Worm (Caenorhabditis elegans): ENCODE results near the gene srx-42.

ce11 chrV:13931952-13932351 is 11.1 kb downstream of the srx-42 start:
- TF ChIP-seq npax-4 (tag; optimal IDR thresholded peaks at IDR 0.05) = no peak
- no peak for TF ChIP-seq sox-4 (tag; optimal IDR thresholded peaks at IDR 0.05)
- TF ChIP-seq eyg-1 (tag; optimal IDR thresholded peaks at IDR 0.05) = no peak
- TF ChIP-seq elt-2 (tag; optimal IDR thresholded peaks at IDR 0.05) = no peak
- no peak for TF ChIP-seq tbx-2 (tag; optimal IDR thresholded peaks at IDR 0.05)
- TF ChIP-seq ceh-30 (tag; optimal IDR thresholded peaks at IDR 0.05) = no peak
- TF ChIP-seq ref-2 (tag; optimal IDR thresholded peaks at IDR 0.05) = no peak
- no peak for TF ChIP-seq pqm-1 (tag; optimal IDR thresholded peaks at IDR 0.05)
- TF ChIP-seq che-1 (tag; optimal IDR thresholded peaks at IDR 0.05) = no peak
